Worm (Caenorhabditis elegans) whole organism, young adult: ENCODE results near the gene srd-33.

Experiments
- ama-1 ChIP-seq, 3 experiments: fragments of 150-350 bp in 1 of 3; sonication (generic microtip) in 2 of 3; optimal IDR thresholded peaks; 2 replicates each; lab custom pipeline; 2014 to 2018; ENCODE audit warnings: missing biosample characterization in 2 of 3, missing genetic modification characterization in 2 of 3, missing genetic modification reagents in 2 of 3
- ceh-58 ChIP-seq: fragments of 200-800 bp; sonication (Bioruptor generic); IDR thresholded peaks from 2 replicates; pipeline ENCODE4 v1.3.6; 2022; ENCODE audit warnings: missing genetic modification characterization, missing compliant biosample characterization
- die-1 ChIP-seq: sonication (generic microtip); optimal IDR thresholded peaks from 2 replicates; lab custom pipeline; 2016; ENCODE audit warnings: missing genotype, mild to moderate bottlenecking, missing genetic modification characterization, missing compliant biosample characterization
- dox-1 ChIP-seq: fragments of 200-800 bp; sonication (Bioruptor generic); IDR thresholded peaks from 2 replicates; pipeline ENCODE4 v1.3.6; 2022; ENCODE audit warnings: missing genetic modification reagents, missing genetic modification characterization, missing compliant biosample characterization
- dpff-1 ChIP-seq: sonication (generic microtip); optimal IDR thresholded peaks from 2 replicates; lab custom pipeline; 2017; ENCODE audit warnings: mild to moderate bottlenecking, missing genetic modification characterization, missing compliant biosample characterization
- lin-26 ChIP-seq: fragments of 200-800 bp; sonication (Bioruptor generic); IDR thresholded peaks from 2 replicates; pipeline ENCODE4 v1.3.6; 2022; ENCODE audit warnings: missing genetic modification reagents, missing genetic modification characterization, missing compliant biosample characterization
- madf-8 ChIP-seq: fragments of 200-800 bp; sonication (Bioruptor generic); conservative IDR thresholded peaks from 2 replicates; pipeline ENCODE4 v1.3.6; 2022; ENCODE audit warnings: missing genetic modification reagents, missing genetic modification characterization, missing compliant biosample characterization
- nfya-1 ChIP-seq: sonication (generic microtip); optimal IDR thresholded peaks from 2 replicates; lab custom pipeline; 2017; ENCODE audit warnings: antibody characterized with exemption, missing compliant biosample characterization, missing genetic modification characterization, borderline replicate concordance; ENCODE audit not compliant: insufficient read depth
- snpc-1.1 ChIP-seq: sonication (generic microtip); optimal IDR thresholded peaks from 2 replicates; lab custom pipeline; 2017; ENCODE audit warnings: missing genetic modification characterization, mild to moderate bottlenecking, missing compliant biosample characterization, antibody characterized with exemption, moderate library complexity, missing genotype, missing genetic modification reagents; ENCODE audit not compliant: insufficient read depth
- snpc-4 ChIP-seq, 5 experiments: fragments of 150-350 bp in 1 of 5; sonication (generic microtip) in 4 of 5; optimal IDR thresholded peaks; 2 replicates each; lab custom pipeline; 2014 to 2018; ENCODE audit warnings: missing genetic modification characterization in 5 of 5, missing biosample characterization in 3 of 5, antibody characterized with exemption in 2 of 5, mild to moderate bottlenecking in 2 of 5, missing compliant biosample characterization in 2 of 5, missing genotype in 2 of 5, moderate library complexity in 2 of 5, missing genetic modification reagents in 1 of 5
- unc-130 ChIP-seq: sonication (generic microtip); optimal IDR thresholded peaks from 2 replicates; lab custom pipeline; 2016; ENCODE audit warnings: missing genetic modification reagents, missing genetic modification characterization, missing compliant biosample characterization
- zim-3 ChIP-seq: sonication (generic microtip); optimal IDR thresholded peaks from 2 replicates; lab custom pipeline; 2017; ENCODE audit warnings: mild to moderate bottlenecking, missing genetic modification characterization, moderate library complexity, missing compliant biosample characterization
- ztf-18 ChIP-seq: sonication (generic microtip); optimal IDR thresholded peaks from 2 replicates; lab custom pipeline; 2016; ENCODE audit warnings: missing genotype, mild to moderate bottlenecking, missing genetic modification characterization, missing compliant biosample characterization

DNA sequence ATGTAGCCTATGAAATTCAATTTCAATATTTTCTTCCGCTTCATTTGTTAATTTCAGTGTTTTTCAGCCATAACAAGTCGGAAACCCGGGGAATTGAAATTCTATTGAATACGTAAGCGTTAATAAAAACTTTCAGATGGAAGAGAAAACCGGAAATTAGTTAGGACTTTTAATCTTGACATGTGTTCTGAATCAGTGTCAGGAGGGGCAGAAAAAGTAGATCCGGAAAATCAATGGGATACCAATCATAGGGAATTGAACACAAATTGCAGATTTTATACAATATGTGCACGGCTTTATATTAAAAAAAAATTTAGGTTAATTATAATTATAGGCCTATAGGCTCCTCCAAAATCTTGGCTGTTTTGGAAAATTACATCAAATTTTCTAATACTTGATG lies 7.8 kb upstream of the srd-33 start:
- TF ChIP-seq nfya-1, result no peak
- TF ChIP-seq dox-1 (GFP tag; lab: Robert Waterston, UW), result no peak
- TF ChIP-seq lin-26, result no peak
- no peak for TF ChIP-seq zim-3 (tag; lab: Kevin White, UChicago)
- no peak for TF ChIP-seq unc-130
- TF ChIP-seq ceh-58 (GFP tag; lab: Robert Waterston, UW), result no peak
- TF ChIP-seq madf-8 (GFP tag; lab: Robert Waterston, UW), result no peak
- TF ChIP-seq dpff-1 (tag; lab: Kevin White, UChicago), result no peak
- no peak for TF ChIP-seq die-1
- TF ChIP-seq snpc-4 (GFP tag; optimal IDR thresholded peaks at IDR 0.05; lab: Kevin White, UChicago), result no peak
- TF ChIP-seq snpc-4 (tag; optimal IDR thresholded peaks at IDR 0.05; lab: Kevin White, UChicago), result no peak
- TF ChIP-seq ztf-18 (tag; lab: Kevin White, UChicago), result no peak
- no peak for TF ChIP-seq ama-1 (optimal IDR thresholded peaks at IDR 0.05; lab: Kevin White, UChicago)
- no peak for TF ChIP-seq ama-1 (GFP tag; optimal IDR thresholded peaks at IDR 0.05; lab: Kevin White, UChicago)
- no peak for TF ChIP-seq snpc-1.1 (tag; lab: Kevin White, UChicago)
